Fruit fly (Drosophila melanogaster) whole organism, adult: ENCODE results near the gene tgo.

Experiments used
- CG11617 ChIP-seq: fragments of 200-800 bp; sonication (Bioruptor generic); optimal IDR thresholded peaks from 2 replicates; lab custom pipeline; 2017; ENCODE audit warnings: mild to moderate bottlenecking, missing biosample characterization, missing genetic modification reagents, missing genetic modification characterization
- CG12768 ChIP-seq: fragments of 200-800 bp; sonication (Bioruptor generic); optimal IDR thresholded peaks from 2 replicates; lab custom pipeline; 2017; ENCODE audit warnings: missing biosample characterization, missing genetic modification characterization, mild to moderate bottlenecking, moderate library complexity, missing genetic modification reagents
- CG14711 ChIP-seq: fragments of 200-800 bp; sonication (Bioruptor generic); optimal IDR thresholded peaks from 2 replicates; lab custom pipeline; 2018; ENCODE audit warnings: missing biosample characterization, mild to moderate bottlenecking, missing genetic modification characterization, moderate library complexity
- CG1620 ChIP-seq: fragments of 200-800 bp; sonication (Bioruptor generic); optimal IDR thresholded peaks from 2 replicates; lab custom pipeline; 2016; ENCODE audit warnings: missing biosample characterization, missing genetic modification characterization
- CG33017 ChIP-seq: fragments of 200-800 bp; sonication (Bioruptor generic); optimal IDR thresholded peaks from 2 replicates; lab custom pipeline; 2018; ENCODE audit warnings: missing biosample characterization, mild to moderate bottlenecking, missing genetic modification characterization, moderate library complexity
- CG5204 ChIP-seq: fragments of 200-800 bp; sonication (Bioruptor generic); optimal IDR thresholded peaks from 2 replicates; lab custom pipeline; 2016; ENCODE audit warnings: missing biosample characterization, missing genetic modification characterization
- CG7045 ChIP-seq: fragments of 200-800 bp; sonication (Bioruptor generic); optimal IDR thresholded peaks from 2 replicates; lab custom pipeline; 2017; ENCODE audit warnings: missing biosample characterization, mild to moderate bottlenecking, missing genetic modification characterization
- CG7101 ChIP-seq: fragments of 200-800 bp; sonication (Bioruptor generic); optimal IDR thresholded peaks from 2 replicates; lab custom pipeline; 2018; ENCODE audit warnings: missing biosample characterization, mild to moderate bottlenecking, missing genetic modification characterization, moderate library complexity
- Clk ChIP-seq: fragments of 200-800 bp; sonication (Bioruptor generic); optimal IDR thresholded peaks from 2 replicates; lab custom pipeline; 2017; ENCODE audit warnings: missing biosample characterization, missing genetic modification characterization
- Crg-1 ChIP-seq: fragments of 200-800 bp; sonication (Bioruptor generic); optimal IDR thresholded peaks from 2 replicates; lab custom pipeline; 2016; ENCODE audit warnings: missing biosample characterization, missing genetic modification characterization
- Hr96 ChIP-seq: fragments of 200-800 bp; sonication (Bioruptor generic); optimal IDR thresholded peaks from 2 replicates; lab custom pipeline; 2016; ENCODE audit warnings: missing biosample characterization, missing genetic modification characterization
- Mnt ChIP-seq: fragments of 200-800 bp; sonication (Bioruptor generic); optimal IDR thresholded peaks from 2 replicates; lab custom pipeline; 2016; ENCODE audit warnings: missing biosample characterization, mild to moderate bottlenecking, missing genetic modification characterization
- bab1 ChIP-seq: fragments of 200-800 bp; sonication (Bioruptor generic); optimal IDR thresholded peaks from 3 replicates; lab custom pipeline; 2019; ENCODE audit warnings: missing biosample characterization, mild to moderate bottlenecking, missing genetic modification characterization, moderate library complexity
- cic ChIP-seq: fragments of 200-800 bp; sonication (Bioruptor generic); optimal IDR thresholded peaks from 2 replicates; lab custom pipeline; 2017; ENCODE audit warnings: missing biosample characterization, mild to moderate bottlenecking, missing genetic modification characterization, moderate library complexity
- cnc ChIP-seq, 2 experiments: fragments of >200 bp; optimal IDR thresholded peaks; 2 replicates each; lab custom pipeline; 2017
- kay ChIP-seq: fragments of 200-800 bp; sonication (Bioruptor generic); peaks from one replicate; lab custom pipeline; 2016; ENCODE audit warnings: missing biosample characterization, missing genetic modification characterization, borderline replicate concordance
- ovo ChIP-seq: fragments of 200-800 bp; sonication (Bioruptor generic); optimal IDR thresholded peaks from 2 replicates; lab custom pipeline; 2016; ENCODE audit warnings: missing biosample characterization, missing genetic modification characterization
- pad ChIP-seq: fragments of 200-800 bp; sonication (Bioruptor generic); optimal IDR thresholded peaks from 3 replicates; lab custom pipeline; 2017; ENCODE audit warnings: missing biosample characterization, missing genetic modification characterization, mild to moderate bottlenecking, moderate library complexity, missing genetic modification reagents
- tj ChIP-seq: fragments of 200-800 bp; sonication (Bioruptor generic); optimal IDR thresholded peaks from 3 replicates; lab custom pipeline; 2017; ENCODE audit warnings: missing biosample characterization, mild to moderate bottlenecking, missing genetic modification characterization, moderate library complexity
- toe ChIP-seq: fragments of 200-800 bp; sonication (Bioruptor generic); optimal IDR thresholded peaks from 2 replicates; lab custom pipeline; 2016; ENCODE audit warnings: missing biosample characterization, missing genetic modification characterization

Gene tgo

dm6 chr3R:8979850-8980775, 39.7 kb downstream of the tgo start:
- TF ChIP-seq toe (peak; percentile 28), Clk (no peak), ovo (GFP tag; lab: Kevin White, UChicago) (no peak), CG7101 (no peak), CG5204 (GFP tag; lab: Kevin White, UChicago) (no peak), CG11617 (no peak), pad (GFP tag; lab: Kevin White, UChicago) (no peak), cic (GFP tag; lab: Kevin White, UChicago) (no peak), CG7045 (GFP tag; lab: Kevin White, UChicago) (no peak), CG12768 (GFP tag; lab: Kevin White, UChicago) (peak; percentile 39), CG33017 (no peak)

dm6 chr3R:8978768-8979167, 41.1 kb downstream of the tgo start:
- TF ChIP-seq bab1 (GFP tag; lab: Kevin White, UChicago), result no peak
- TF ChIP-seq CG12768 (GFP tag; lab: Kevin White, UChicago), result no peak
- TF ChIP-seq cnc (optimal IDR thresholded peaks at IDR 0.05; lab: Kevin White, UChicago), result no peak
- TF ChIP-seq CG14711 (tag; lab: Kevin White, UChicago), result no peak
- no peak for TF ChIP-seq Crg-1 (GFP tag; lab: Kevin White, UChicago)
- TF ChIP-seq cic (GFP tag; lab: Kevin White, UChicago), result no peak
- no peak for TF ChIP-seq Hr96 (GFP tag; lab: Kevin White, UChicago)
- TF ChIP-seq CG33017, result no peak
- TF ChIP-seq pad (GFP tag; lab: Kevin White, UChicago), result no peak
- no peak for TF ChIP-seq CG5204 (GFP tag; lab: Kevin White, UChicago)
- TF ChIP-seq CG7101, result no peak
- TF ChIP-seq toe, result no peak
- no peak for TF ChIP-seq ovo (GFP tag; lab: Kevin White, UChicago)
- TF ChIP-seq Clk, result no peak
- no peak for TF ChIP-seq CG1620 (GFP tag; lab: Kevin White, UChicago)

- no peak for TF ChIP-seq toe
- no peak for TF ChIP-seq ovo (GFP tag; lab: Kevin White, UChicago)
- no peak for TF ChIP-seq cnc (optimal IDR thresholded peaks at IDR 0.05; lab: Kevin White, UChicago)
- TF ChIP-seq Crg-1 (GFP tag; lab: Kevin White, UChicago), result no peak
- TF ChIP-seq Hr96 (GFP tag; lab: Kevin White, UChicago), result no peak
- TF ChIP-seq CG33017, result no peak
- TF ChIP-seq tj, result no peak
- TF ChIP-seq pad (GFP tag; lab: Kevin White, UChicago), result no peak
- no peak for TF ChIP-seq cic (GFP tag; lab: Kevin White, UChicago)
- no peak for TF ChIP-seq CG5204 (GFP tag; lab: Kevin White, UChicago)
- no peak for TF ChIP-seq CG11617
- TF ChIP-seq CG7045 (GFP tag; lab: Kevin White, UChicago), result no peak
- TF ChIP-seq Clk, result no peak
- no peak for TF ChIP-seq CG7101
- TF ChIP-seq kay (GFP tag; lab: Kevin White, UChicago), result no peak
- no peak for TF ChIP-seq CG12768 (GFP tag; lab: Kevin White, UChicago)
- no peak for TF ChIP-seq CG1620 (GFP tag; lab: Kevin White, UChicago)
These were observed 43.7 kb downstream of the tgo start for dm6 chr3R:8976073-8976593.

dm6 chr3R:8971794-8972193, 48.0 kb downstream of the tgo start:
- TF ChIP-seq CG7045 (GFP tag; lab: Kevin White, UChicago) (no peak), kay (GFP tag; lab: Kevin White, UChicago) (no peak), toe (no peak), CG33017 (no peak), Clk (no peak), CG14711 (tag; lab: Kevin White, UChicago) (no peak), CG12768 (GFP tag; lab: Kevin White, UChicago) (no peak), ovo (GFP tag; lab: Kevin White, UChicago) (no peak), CG5204 (GFP tag; lab: Kevin White, UChicago) (no peak), CG1620 (GFP tag; lab: Kevin White, UChicago) (no peak), cic (GFP tag; lab: Kevin White, UChicago) (no peak), cnc (optimal IDR thresholded peaks at IDR 0.05; lab: Kevin White, UChicago) (no peak), CG11617 (no peak)

- TF ChIP-seq CG7101, result no peak
- TF ChIP-seq CG11617, result no peak
These were observed 49.1 kb downstream of the tgo start for dm6 chr3R:8970707-8971106.

- TF ChIP-seq cic (GFP tag; lab: Kevin White, UChicago) (no peak), CG7101 (no peak), bab1 (GFP tag; lab: Kevin White, UChicago) (no peak)
These were observed 49.9 kb downstream of the tgo start for dm6 chr3R:8969926-8970306.

dm6 chr3R:8969301-8969925, 50.4 kb downstream of the tgo start:
- TF ChIP-seq CG5204 (GFP tag; lab: Kevin White, UChicago), result no peak
- no peak for TF ChIP-seq cic (GFP tag; lab: Kevin White, UChicago)
- no peak for TF ChIP-seq bab1 (GFP tag; lab: Kevin White, UChicago)
- TF ChIP-seq CG1620 (GFP tag; lab: Kevin White, UChicago), result no peak
- no peak for TF ChIP-seq CG12768 (GFP tag; lab: Kevin White, UChicago)
- no peak for TF ChIP-seq CG14711 (tag; lab: Kevin White, UChicago)
- TF ChIP-seq CG11617, result no peak
- no peak for TF ChIP-seq tj
- TF ChIP-seq Clk, result no peak
- TF ChIP-seq pad (GFP tag; lab: Kevin White, UChicago), result no peak
- TF ChIP-seq kay (GFP tag; lab: Kevin White, UChicago), result no peak
- no peak for TF ChIP-seq CG7101
- no peak for TF ChIP-seq toe
- no peak for TF ChIP-seq CG7045 (GFP tag; lab: Kevin White, UChicago)
- TF ChIP-seq Mnt, result no peak
- TF ChIP-seq Crg-1 (GFP tag; lab: Kevin White, UChicago), result no peak
- no peak for TF ChIP-seq CG33017
- no peak for TF ChIP-seq cnc (optimal IDR thresholded peaks at IDR 0.05; lab: Kevin White, UChicago)
- no peak for TF ChIP-seq ovo (GFP tag; lab: Kevin White, UChicago)
- TF ChIP-seq Hr96 (GFP tag; lab: Kevin White, UChicago), result no peak
